Worm (Caenorhabditis elegans) whole organism, L4 larva: ENCODE measurements around the gene ptc-3.

Source experiments
- F44E2.7 ChIP-seq: fragments of 200-800 bp; sonication (Bioruptor generic); IDR thresholded peaks from 2 replicates; pipeline ENCODE4 v2.1.2; 2022; ENCODE audit warnings: missing genetic modification characterization, missing compliant biosample characterization
- T26A8.4 ChIP-seq: fragments of 200-800 bp; sonication (Bioruptor generic); IDR thresholded peaks from 2 replicates; pipeline ENCODE4 v1.3.6; 2022; ENCODE audit warnings: missing genetic modification characterization, missing compliant biosample characterization
- Y5F2A.4 ChIP-seq: fragments of 200-800 bp; sonication (Bioruptor generic); optimal IDR thresholded peaks from 2 replicates; lab custom pipeline; 2018; ENCODE audit warnings: mild to moderate bottlenecking, missing genetic modification characterization, missing compliant biosample characterization
- Y75B8A.6 ChIP-seq: fragments of 200-800 bp; sonication (Bioruptor generic); IDR thresholded peaks from 2 replicates; pipeline ENCODE4 v1.3.6; 2022; ENCODE audit warnings: missing genetic modification reagents, missing genetic modification characterization, missing compliant biosample characterization
- ZK337.2 ChIP-seq: fragments of 200-800 bp; sonication (Bioruptor generic); IDR thresholded peaks from 2 replicates; pipeline ENCODE4 v1.3.6; 2022; ENCODE audit warnings: missing genetic modification reagents, missing genetic modification characterization, missing compliant biosample characterization
- aha-1 ChIP-seq: fragments of 150-350 bp; peaks from one replicate; lab custom pipeline; 2014; ENCODE audit warnings: missing biosample characterization, missing genetic modification characterization
- aly-2 ChIP-seq: sonication (generic microtip); optimal IDR thresholded peaks from 2 replicates; lab custom pipeline; 2018; ENCODE audit warnings: missing biosample characterization, missing genetic modification characterization
- ceh-32 ChIP-seq: sonication (generic microtip); optimal IDR thresholded peaks from 2 replicates; lab custom pipeline; 2016; ENCODE audit warnings: mild to moderate bottlenecking, missing genetic modification characterization, missing compliant biosample characterization; ENCODE audit not compliant: poor library complexity
- ceh-62 ChIP-seq: sonication (generic microtip); optimal IDR thresholded peaks from 2 replicates; lab custom pipeline; 2017; ENCODE audit warnings: missing biosample characterization, missing genetic modification characterization
- ceh-82 ChIP-seq: sonication (generic microtip); optimal IDR thresholded peaks from 2 replicates; lab custom pipeline; 2017; ENCODE audit warnings: missing biosample characterization, missing genetic modification characterization
- ctbp-1 ChIP-seq: fragments of 200-800 bp; sonication (Bioruptor generic); IDR thresholded peaks from 2 replicates; pipeline ENCODE4 v1.3.6; 2022; ENCODE audit warnings: missing genetic modification reagents, missing genetic modification characterization, missing compliant biosample characterization
- daf-12 ChIP-seq: fragments of 150-350 bp; optimal IDR thresholded peaks from 2 replicates; lab custom pipeline; 2014; ENCODE audit warnings: missing biosample characterization, missing genetic modification reagents, missing genetic modification characterization
- daf-8 ChIP-seq: fragments of 200-800 bp; sonication (Bioruptor generic); IDR thresholded peaks from 2 replicates; pipeline ENCODE4 v1.3.6; 2022; ENCODE audit warnings: missing genetic modification characterization, missing compliant biosample characterization
- dmd-6 ChIP-seq: fragments of 200-800 bp; sonication (Bioruptor generic); IDR thresholded peaks from 2 replicates; pipeline ENCODE4 v1.3.6; 2022; ENCODE audit warnings: missing genetic modification reagents, missing genetic modification characterization, missing compliant biosample characterization
- dmd-8 ChIP-seq: fragments of 200-800 bp; sonication (Bioruptor generic); IDR thresholded peaks from 2 replicates; pipeline ENCODE4 v1.3.6; 2022; ENCODE audit warnings: missing genetic modification characterization, missing compliant biosample characterization
- dpl-1 ChIP-seq: fragments of 150-350 bp; optimal IDR thresholded peaks from 2 replicates; lab custom pipeline; 2014; ENCODE audit warnings: missing biosample characterization, missing genetic modification reagents, missing genetic modification characterization
- duxl-1 ChIP-seq: sonication (generic microtip); optimal IDR thresholded peaks from 2 replicates; lab custom pipeline; 2016; ENCODE audit warnings: mild to moderate bottlenecking, missing genetic modification characterization, moderate library complexity, missing compliant biosample characterization; ENCODE audit not compliant: poor library complexity
- egl-27 ChIP-seq: sonication (generic microtip); optimal IDR thresholded peaks from 3 replicates; lab custom pipeline; 2017; ENCODE audit warnings: missing biosample characterization, missing genetic modification reagents, missing genetic modification characterization
- gei-8 ChIP-seq: fragments of 200-800 bp; sonication (Bioruptor generic); optimal IDR thresholded peaks from 2 replicates; lab custom pipeline; 2018; ENCODE audit warnings: mild to moderate bottlenecking, missing genetic modification characterization, missing compliant biosample characterization
- hif-1 ChIP-seq, 2 experiments: sonication (generic microtip); optimal IDR thresholded peaks; 2 replicates each; lab custom pipeline; 2016 to 2017; ENCODE audit warnings: missing compliant biosample characterization in 2 of 2, missing genetic modification characterization in 2 of 2, missing genetic modification reagents in 2 of 2, missing genotype in 2 of 2, mild to moderate bottlenecking in 1 of 2
- lim-7 ChIP-seq: fragments of 200-800 bp; sonication (Bioruptor generic); IDR thresholded peaks from 2 replicates; pipeline ENCODE4 v1.3.6; 2022; ENCODE audit warnings: missing genetic modification characterization, missing compliant biosample characterization
- lin-1 ChIP-seq: fragments of 200-800 bp; sonication (Bioruptor generic); IDR thresholded peaks from 2 replicates; pipeline ENCODE4 v1.3.6; 2022; ENCODE audit warnings: missing genetic modification reagents, missing genetic modification characterization, missing compliant biosample characterization
- lin-13 ChIP-seq: fragments of 150-350 bp; optimal IDR thresholded peaks from 2 replicates; lab custom pipeline; 2014; ENCODE audit warnings: missing biosample characterization, missing genetic modification reagents, missing genetic modification characterization
- lin-15B ChIP-seq: fragments of 150-350 bp; sonication (generic microtip); optimal IDR thresholded peaks from 3 replicates; lab custom pipeline; 2014; ENCODE audit warnings: missing biosample characterization, missing genetic modification characterization
- lin-29 ChIP-seq: fragments of 200-800 bp; sonication (Bioruptor generic); IDR thresholded peaks from 2 replicates; pipeline ENCODE4 v1.3.6; 2022; ENCODE audit warnings: missing genetic modification reagents, missing genetic modification characterization, missing compliant biosample characterization
- lin-38 ChIP-seq: fragments of 200-800 bp; sonication (Bioruptor generic); IDR thresholded peaks from 2 replicates; pipeline ENCODE4 v1.3.6; 2022; ENCODE audit warnings: missing genetic modification reagents, missing genetic modification characterization, missing compliant biosample characterization
- lin-39 ChIP-seq: fragments of 150-350 bp; optimal IDR thresholded peaks from 2 replicates; lab custom pipeline; 2014; ENCODE audit warnings: missing biosample characterization, missing genetic modification reagents, missing genetic modification characterization
- madf-9 ChIP-seq: fragments of 200-800 bp; sonication (Bioruptor generic); conservative IDR thresholded peaks from 2 replicates; pipeline ENCODE4 v1.3.6; 2022; ENCODE audit warnings: missing genetic modification reagents, missing genetic modification characterization, missing compliant biosample characterization
- nhr-10 ChIP-seq: fragments of 150-350 bp; optimal IDR thresholded peaks from 2 replicates; lab custom pipeline; 2014; ENCODE audit warnings: missing biosample characterization, missing genetic modification characterization
- nhr-25 ChIP-seq: sonication (generic microtip); optimal IDR thresholded peaks from 2 replicates; lab custom pipeline; 2017; ENCODE audit warnings: missing genetic modification characterization, mild to moderate bottlenecking, missing compliant biosample characterization, antibody characterized with exemption, moderate library complexity, borderline replicate concordance; ENCODE audit not compliant: insufficient read depth
- nhr-28 ChIP-seq: fragments of 150-350 bp; optimal IDR thresholded peaks from 2 replicates; lab custom pipeline; 2014; ENCODE audit warnings: missing biosample characterization, missing genetic modification characterization
- nhr-48 ChIP-seq: sonication (generic microtip); optimal IDR thresholded peaks from 2 replicates; lab custom pipeline; 2016; ENCODE audit warnings: mild to moderate bottlenecking, missing genetic modification characterization, missing compliant biosample characterization
- nhr-76 ChIP-seq: fragments of 150-350 bp; optimal IDR thresholded peaks from 2 replicates; lab custom pipeline; 2014; ENCODE audit warnings: missing biosample characterization, missing genetic modification characterization
- nhr-77 ChIP-seq: fragments of 150-350 bp; optimal IDR thresholded peaks from 2 replicates; lab custom pipeline; 2014; ENCODE audit warnings: missing biosample characterization, missing genetic modification characterization
- php-3 ChIP-seq: fragments of 200-800 bp; sonication (Bioruptor generic); IDR thresholded peaks from 2 replicates; pipeline ENCODE4 v1.3.6; 2022; ENCODE audit warnings: missing genetic modification reagents, missing genetic modification characterization, missing compliant biosample characterization
- pqm-1 ChIP-seq: sonication (generic microtip); optimal IDR thresholded peaks from 2 replicates; lab custom pipeline; 2017; ENCODE audit warnings: missing biosample characterization, missing genetic modification characterization
- saeg-2 ChIP-seq: fragments of 200-800 bp; sonication (Bioruptor generic); IDR thresholded peaks from 2 replicates; pipeline ENCODE4 v1.3.6; 2022; ENCODE audit warnings: missing genetic modification reagents, missing genetic modification characterization, missing compliant biosample characterization
- sdz-12 ChIP-seq: fragments of 200-800 bp; sonication (Bioruptor generic); optimal IDR thresholded peaks from 2 replicates; lab custom pipeline; 2018; ENCODE audit warnings: mild to moderate bottlenecking, missing genetic modification characterization, missing compliant biosample characterization
- set-16 ChIP-seq: fragments of 200-800 bp; sonication (Bioruptor generic); IDR thresholded peaks from 2 replicates; pipeline ENCODE4 v1.3.6; 2022; ENCODE audit warnings: missing genetic modification reagents, missing genetic modification characterization, missing compliant biosample characterization
- skn-1 ChIP-seq: fragments of 150-350 bp; optimal IDR thresholded peaks from 2 replicates; lab custom pipeline; 2014; ENCODE audit warnings: missing biosample characterization, missing genetic modification characterization
- snpc-4 ChIP-seq: fragments of 150-350 bp; optimal IDR thresholded peaks from 2 replicates; lab custom pipeline; 2014; ENCODE audit warnings: missing biosample characterization, missing genetic modification characterization
- spr-1 ChIP-seq: sonication (generic microtip); optimal IDR thresholded peaks from 2 replicates; lab custom pipeline; 2016; ENCODE audit warnings: mild to moderate bottlenecking, missing genetic modification characterization, missing compliant biosample characterization
- spr-3 ChIP-seq: fragments of 200-800 bp; sonication (Bioruptor generic); optimal IDR thresholded peaks from 2 replicates; lab custom pipeline; 2018; ENCODE audit warnings: mild to moderate bottlenecking, missing genetic modification characterization, missing compliant biosample characterization
- tra-1 ChIP-seq: fragments of 200-800 bp; sonication (Bioruptor generic); IDR thresholded peaks from 2 replicates; pipeline ENCODE4 v1.3.6; 2022; ENCODE audit warnings: missing genetic modification reagents, missing genetic modification characterization, missing compliant biosample characterization
- unc-130 ChIP-seq: sonication (generic microtip); optimal IDR thresholded peaks from 2 replicates; lab custom pipeline; 2016; ENCODE audit warnings: missing genetic modification reagents, missing genetic modification characterization, missing compliant biosample characterization
- unc-62 ChIP-seq, 3 experiments: fragments of 150-350 bp in 1 of 3; sonication (generic microtip); optimal IDR thresholded peaks in 2 of 3; peaks in 1 of 3; 1 replicate in 1 of 3; 2 replicates in 2 of 3; lab custom pipeline; 2014 to 2017; ENCODE audit warnings: missing biosample characterization in 3 of 3, missing genetic modification characterization in 3 of 3, missing genetic modification reagents in 3 of 3, missing genotype in 1 of 3
- zfp-2 ChIP-seq: sonication (generic microtip); optimal IDR thresholded peaks from 2 replicates; lab custom pipeline; 2016; ENCODE audit warnings: mild to moderate bottlenecking, missing genetic modification characterization, missing compliant biosample characterization
- zfp-3 ChIP-seq: fragments of 200-800 bp; sonication (Bioruptor generic); conservative IDR thresholded peaks from 2 replicates; pipeline ENCODE4 v1.3.6; 2022; ENCODE audit warnings: missing genetic modification reagents, missing genetic modification characterization, missing compliant biosample characterization
- zip-11 ChIP-seq: fragments of 200-800 bp; sonication (Bioruptor generic); IDR thresholded peaks from 2 replicates; pipeline ENCODE4 v1.3.6; 2022; ENCODE audit warnings: missing genetic modification characterization, missing compliant biosample characterization
- ztf-7 ChIP-seq: fragments of 150-350 bp; optimal IDR thresholded peaks from 2 replicates; lab custom pipeline; 2014; ENCODE audit warnings: missing biosample characterization, missing genetic modification characterization

Gene ptc-3

DNA sequence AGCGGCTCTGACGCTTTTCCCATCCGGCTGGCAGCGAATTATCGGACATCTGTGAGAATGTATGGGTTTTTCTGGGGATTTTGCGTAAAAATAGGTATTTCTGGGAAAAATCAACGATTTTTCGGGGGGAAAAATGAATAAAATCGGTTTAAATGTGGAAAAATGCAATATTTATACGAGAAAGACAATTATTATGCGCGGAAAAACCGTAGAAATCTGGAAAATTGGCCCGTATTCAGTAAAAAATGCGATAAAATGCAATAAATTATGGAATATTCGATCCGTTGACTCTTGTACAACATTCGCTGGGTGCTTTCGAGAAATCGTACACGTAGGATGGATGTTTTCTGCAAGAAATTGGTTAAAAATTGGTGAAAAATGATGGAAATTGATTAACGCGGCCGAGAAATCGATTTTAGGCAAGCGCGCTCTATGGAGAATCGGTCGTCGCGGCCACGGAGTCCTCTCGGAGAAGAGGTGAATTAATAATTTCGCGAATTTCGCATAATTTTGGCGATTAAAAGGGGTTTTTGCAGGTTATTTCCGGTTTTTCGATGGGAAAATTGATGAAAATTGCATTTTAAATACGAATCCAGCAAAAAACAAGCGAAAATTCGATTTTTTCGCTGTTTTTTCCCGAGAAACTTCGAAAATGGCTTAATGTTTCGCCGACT, 36.7 kb upstream of the ptc-3 start, which contains the start of gene pinn-1 (continued):
- TF ChIP-seq hif-1 (tag; optimal IDR thresholded peaks at IDR 0.05; lab: Kevin White, UChicago) (peak in 1 of 2 experiments; percentile 94), lim-7 (GFP tag; lab: Robert Waterston, UW) (no peak), nhr-10 (tag; lab: Kevin White, UChicago) (no peak), zfp-2 (peak; percentile 26), ceh-32 (tag; lab: Kevin White, UChicago) (no peak), aha-1 (tag; lab: Kevin White, UChicago) (peak; percentile 94), ztf-7 (tag; lab: Kevin White, UChicago) (peak; percentile 77), zfp-3 (GFP tag; lab: Robert Waterston, UW) (peak; percentile 78; the same call in 1 of the 2 replicates), Y5F2A.4 (GFP tag; lab: Kevin White, UChicago) (no peak), T26A8.4 (GFP tag; lab: Robert Waterston, UW) (peak; percentile 79), lin-39 (tag; lab: Kevin White, UChicago) (no peak), skn-1 (tag; lab: Kevin White, UChicago) (no peak), daf-12 (tag; lab: Kevin White, UChicago) (no peak), nhr-77 (peak; percentile 53), ceh-62 (tag; lab: Kevin White, UChicago) (no peak), unc-130 (GFP tag; lab: Kevin White, UChicago) (peak; percentile 92), nhr-28 (peak; percentile 44), daf-8 (no peak), ctbp-1 (peak; percentile 72), php-3 (GFP tag; lab: Robert Waterston, UW) (peak; percentile 79), saeg-2 (GFP tag; lab: Robert Waterston, UW) (0 out of 2 replicates have a peak, but pooled peaks have one; percentile 28), tra-1 (peak; percentile 82), madf-9 (GFP tag; lab: Robert Waterston, UW) (peak; percentile 88), dmd-8 (no peak), lin-29 (GFP tag; lab: Robert Waterston, UW) (no peak), F44E2.7 (GFP tag; lab: Robert Waterston, UW) (no peak), egl-27 (tag; lab: Kevin White, UChicago) (no peak), dmd-6 (GFP tag; lab: Robert Waterston, UW) (peak; percentile 85), lin-38 (GFP tag; lab: Robert Waterston, UW) (peak; percentile 99), dpl-1 (GFP tag; lab: Kevin White, UChicago) (peak; percentile 76), ZK337.2 (GFP tag; lab: Robert Waterston, UW) (peak; percentile 96), nhr-76 (no peak), nhr-48 (tag; lab: Kevin White, UChicago) (no peak), ceh-82 (tag; lab: Kevin White, UChicago) (no peak), pqm-1 (tag; lab: Kevin White, UChicago) (no peak), aly-2 (tag; lab: Kevin White, UChicago) (no peak), Y75B8A.6 (GFP tag; lab: Robert Waterston, UW) (0 out of 2 replicates have a peak, but pooled peaks have one; percentile 24), set-16 (peak; percentile 18; the same call in 1 of the 2 replicates), gei-8 (GFP tag; lab: Kevin White, UChicago) (no peak), spr-1 (tag; lab: Kevin White, UChicago) (peak; percentile 64), lin-15B (peak; percentile 71), unc-62 (GFP tag; optimal IDR thresholded peaks at IDR 0.05 in 1 of 2; lab: Kevin White, UChicago) (no peak), unc-62 (tag; optimal IDR thresholded peaks at IDR 0.05; lab: Kevin White, UChicago) (no peak), duxl-1 (tag; lab: Kevin White, UChicago) (peak; percentile 87), lin-1 (GFP tag; lab: Robert Waterston, UW) (peak; percentile 48; the same call in 1 of the 2 replicates), spr-3 (GFP tag; lab: Kevin White, UChicago) (no peak), nhr-25 (tag; lab: Kevin White, UChicago) (peak; percentile 59), snpc-4 (no peak), sdz-12 (GFP tag; lab: Kevin White, UChicago) (peak; percentile 90), zip-11 (GFP tag; lab: Robert Waterston, UW) (no peak), lin-13 (GFP tag; lab: Kevin White, UChicago) (peak; percentile 83)
